Fruit fly (Drosophila melanogaster): ENCODE measurements around the gene DIP-beta.

The DIP-beta gene

DNA sequence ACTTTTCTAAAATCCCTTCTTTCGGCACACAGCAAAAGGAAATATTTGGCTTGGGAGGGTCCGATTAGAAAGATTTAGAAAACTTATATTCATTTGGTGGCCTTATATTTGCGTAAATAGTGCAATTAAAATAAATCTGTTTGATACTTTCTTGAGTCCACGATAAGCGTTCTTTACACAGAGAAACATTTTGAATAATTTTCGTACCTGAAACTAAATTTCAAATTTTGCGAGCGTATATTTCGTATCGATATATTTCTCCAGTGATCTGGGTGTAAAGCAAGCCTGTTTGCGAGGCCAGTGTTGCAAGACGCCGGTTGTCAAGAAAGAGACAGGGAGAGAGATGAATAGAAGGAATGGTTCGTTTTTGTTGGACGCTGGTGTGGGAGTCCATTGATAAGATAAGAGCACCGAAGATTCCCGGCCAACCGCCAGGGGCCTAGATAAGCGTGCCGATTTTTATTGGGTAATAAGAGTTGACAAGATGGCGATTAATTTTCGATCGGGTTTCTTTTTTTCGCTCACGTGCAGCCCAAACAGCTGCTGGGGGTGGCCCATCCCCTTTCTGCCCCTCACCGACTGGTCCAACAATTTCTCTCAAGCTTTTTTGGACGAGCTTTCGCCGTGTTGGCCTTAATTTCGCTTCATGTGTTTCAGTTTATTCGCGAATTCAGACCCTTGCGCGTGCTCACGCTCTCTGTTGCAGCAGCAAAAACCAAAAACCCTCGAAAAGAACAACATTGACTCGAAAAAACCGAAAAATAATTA lies 83.7 kb downstream of the DIP-beta start, which contains the start of gene slgA (continued):
- TF ChIP-seq CG1602 (GFP tag; optimal IDR thresholded peaks at IDR 0.05) (no peak), CG4820 (GFP tag; optimal IDR thresholded peaks at IDR 0.05) (peak; percentile 24), seq (GFP tag; IDR thresholded peaks at IDR 0.05) (no peak), Stat92E (GFP tag; optimal IDR thresholded peaks at IDR 0.05) (no peak), CG15514 (GFP tag; optimal IDR thresholded peaks at IDR 0.05) (peak; percentile 65), CG32532 (GFP tag; IDR thresholded peaks at IDR 0.05) (peak; percentile 22; the same call in 1 of the 2 replicates), CG8359 (GFP tag; optimal IDR thresholded peaks at IDR 0.05; ENCODE audit: borderline replicate concordance) (no peak), odd (GFP tag; optimal IDR thresholded peaks at IDR 0.05) (no peak), CG15269 (tag; optimal IDR thresholded peaks at IDR 0.05) (no peak), CG7357 (GFP tag; IDR thresholded peaks at IDR 0.05) (no peak), bab2 (GFP tag; optimal IDR thresholded peaks at IDR 0.05) (no peak), ERR (GFP tag; optimal IDR thresholded peaks at IDR 0.05) (peak; percentile 28), fd102C (GFP tag; optimal IDR thresholded peaks at IDR 0.05) (no peak), CG34422 (GFP tag; IDR thresholded peaks at IDR 0.05) (peak; percentile 40; the same call in 2 of the 3 replicates), caup (GFP tag; optimal IDR thresholded peaks at IDR 0.05; ENCODE audit: severe bottlenecking) (peak; percentile 25), Fer2 (tag; optimal IDR thresholded peaks at IDR 0.05) (no peak), sens-2 (GFP tag; IDR thresholded peaks at IDR 0.05) (no peak), vnd (GFP tag; IDR thresholded peaks at IDR 0.05; ENCODE audit: partially characterized antibody) (peak; percentile 72), CG2199 (GFP tag; IDR thresholded peaks at IDR 0.05) (no peak), HmgZ (tag; optimal IDR thresholded peaks at IDR 0.05) (peak; percentile 78), CG10431 (GFP tag; optimal IDR thresholded peaks at IDR 0.05) (no peak), CG18476 (GFP tag; optimal IDR thresholded peaks at IDR 0.05) (no peak), jigr1 (GFP tag; IDR thresholded peaks at IDR 0.05) (no peak), CG9932 (GFP tag; IDR thresholded peaks at IDR 0.05) (peak; percentile 67), Optix (GFP tag; IDR thresholded peaks at IDR 0.05) (no peak), ato (GFP tag; IDR thresholded peaks at IDR 0.05; ENCODE audit: partially characterized antibody) (peak; percentile 31; the same call in 1 of the 2 replicates), ATbp (GFP tag; optimal IDR thresholded peaks at IDR 0.05) (no peak), chn (GFP tag; optimal IDR thresholded peaks at IDR 0.05) (peak; percentile 18), CG1647 (GFP tag; optimal IDR thresholded peaks at IDR 0.05) (peak; percentile 43), CG31224 (GFP tag; IDR thresholded peaks at IDR 0.05) (no peak), Side (GFP tag; optimal IDR thresholded peaks at IDR 0.05) (peak; percentile 8), sob (GFP tag; IDR thresholded peaks at IDR 0.05) (peak; percentile 68), CG8765 (GFP tag; IDR thresholded peaks at IDR 0.05) (no peak), CG14860 (GFP tag; IDR thresholded peaks at IDR 0.05; ENCODE audit: partially characterized antibody) (peak; percentile 50; the same call in 1 of the 3 replicates), Oli (tag; optimal IDR thresholded peaks at IDR 0.05) (no peak), CG9609 (GFP tag; optimal IDR thresholded peaks at IDR 0.05) (peak; percentile 43), Hr78 (GFP tag; optimal IDR thresholded peaks at IDR 0.05) (no peak), Neu2 (GFP tag; optimal IDR thresholded peaks at IDR 0.05; ENCODE audit: borderline replicate concordance) (no peak), jumu (GFP tag; optimal IDR thresholded peaks at IDR 0.05) (peak; percentile 43), ems (GFP tag; optimal IDR thresholded peaks at IDR 0.05) (no peak), pfk (GFP tag; optimal IDR thresholded peaks at IDR 0.05) (peak; percentile 14), CG4360 (GFP tag; IDR thresholded peaks at IDR 0.05) (no peak), Dbx (GFP tag; IDR thresholded peaks at IDR 0.05) (0 out of 3 replicates have a peak, but pooled peaks have one; percentile 48), HLH54F (GFP tag; optimal IDR thresholded peaks at IDR 0.05) (peak; percentile 64), Elba2 (GFP tag; optimal IDR thresholded peaks at IDR 0.05) (no peak), CG3065 (GFP tag; optimal IDR thresholded peaks at IDR 0.05) (no peak), fd3F (GFP tag; optimal IDR thresholded peaks at IDR 0.05) (no peak), Lpt (GFP tag; optimal IDR thresholded peaks at IDR 0.05) (no peak), shn (GFP tag; optimal IDR thresholded peaks at IDR 0.05) (peak; percentile 25)

Measured in whole organism, embryonic.